Fruit fly (Drosophila melanogaster) whole organism, embryonic: ENCODE results near the gene CG32066.

Experiments
- Abd-B ChIP-seq: fragments of 200-800 bp; sonication (Bioruptor generic); optimal IDR thresholded peaks from 2 replicates; lab custom pipeline; 2018; ENCODE audit warnings: missing biosample characterization, mild to moderate bottlenecking, missing genetic modification characterization, moderate library complexity
- Adf1 ChIP-seq: fragments of 200-800 bp; sonication (Bioruptor generic); IDR thresholded peaks from 2 replicates; pipeline ENCODE4 v1.3.6; 2022; ENCODE audit warnings: missing biosample characterization, missing genetic modification characterization
- Blimp-1 ChIP-seq: fragments of 200-800 bp; sonication (Bioruptor generic); optimal IDR thresholded peaks from 3 replicates; lab custom pipeline; 2018; ENCODE audit warnings: missing biosample characterization, missing genetic modification characterization, mild to moderate bottlenecking, moderate library complexity, missing genetic modification reagents
- BtbVII ChIP-seq: fragments of 200-800 bp; sonication (Bioruptor generic); optimal IDR thresholded peaks from 3 replicates; lab custom pipeline; 2017; ENCODE audit warnings: missing biosample characterization, mild to moderate bottlenecking, missing genetic modification characterization
- CG11504 ChIP-seq: fragments of 200-800 bp; sonication (Bioruptor generic); optimal IDR thresholded peaks from 3 replicates; lab custom pipeline; 2019; ENCODE audit warnings: missing biosample characterization, mild to moderate bottlenecking, missing genetic modification characterization, moderate library complexity
- CG12769 ChIP-seq: fragments of 200-800 bp; sonication (Bioruptor generic); optimal IDR thresholded peaks from 2 replicates; lab custom pipeline; 2019; ENCODE audit warnings: missing biosample characterization, mild to moderate bottlenecking, missing genetic modification characterization, moderate library complexity
- CG14667 ChIP-seq: fragments of 200-800 bp; sonication (Bioruptor generic); IDR thresholded peaks from 2 replicates; pipeline ENCODE4 v1.3.6; 2022; ENCODE audit warnings: missing biosample characterization, missing genetic modification characterization
- CG17802 ChIP-seq: fragments of 200-800 bp; sonication (Bioruptor generic); optimal IDR thresholded peaks from 2 replicates; lab custom pipeline; 2018; ENCODE audit warnings: missing biosample characterization, mild to moderate bottlenecking, missing genetic modification characterization, moderate library complexity
- CG18262 ChIP-seq: fragments of 200-800 bp; optimal IDR thresholded peaks from 3 replicates; lab custom pipeline; 2019; ENCODE audit warnings: missing biosample characterization, mild to moderate bottlenecking, missing genetic modification characterization, moderate library complexity
- CG2120 ChIP-seq: fragments of 200-800 bp; sonication (Bioruptor generic); optimal IDR thresholded peaks from 3 replicates; lab custom pipeline; 2016; ENCODE audit warnings: missing biosample characterization, missing genetic modification characterization
- CG31224 ChIP-seq: fragments of 200-800 bp; sonication (Bioruptor generic); IDR thresholded peaks from 2 replicates; pipeline ENCODE4 v1.3.6; 2022; ENCODE audit warnings: missing biosample characterization, missing genetic modification characterization
- CG31365 ChIP-seq: fragments of 200-800 bp; sonication (Bioruptor generic); optimal IDR thresholded peaks from 2 replicates; lab custom pipeline; 2018; ENCODE audit warnings: missing biosample characterization, mild to moderate bottlenecking, missing genetic modification characterization
- CG32532 ChIP-seq: fragments of 200-800 bp; sonication (Bioruptor generic); IDR thresholded peaks from 2 replicates; pipeline ENCODE4 v1.3.6; 2022; ENCODE audit warnings: missing biosample characterization, missing genetic modification characterization
- CG33557 ChIP-seq: fragments of 200-800 bp; sonication (Bioruptor generic); optimal IDR thresholded peaks from 2 replicates; lab custom pipeline; 2019; ENCODE audit warnings: missing biosample characterization, mild to moderate bottlenecking, missing genetic modification characterization, moderate library complexity
- CG34224 ChIP-seq: fragments of 200-800 bp; sonication (Bioruptor generic); IDR thresholded peaks from 3 replicates; pipeline ENCODE4 v1.3.6; 2022; ENCODE audit warnings: missing biosample characterization, missing genetic modification characterization; ENCODE audit not compliant: partially characterized antibody
- CG43689 ChIP-seq: fragments of 200-800 bp; sonication (Bioruptor generic); IDR thresholded peaks from 2 replicates; pipeline ENCODE4 v1.3.6; 2022; ENCODE audit warnings: missing biosample characterization, missing genetic modification characterization
- CG6175 ChIP-seq: fragments of 200-800 bp; sonication (Bioruptor generic); IDR thresholded peaks from 3 replicates; pipeline ENCODE4 v1.3.6; 2022; ENCODE audit warnings: missing biosample characterization, missing genetic modification characterization
- CG6765 ChIP-seq: fragments of 200-800 bp; sonication (Bioruptor generic); optimal IDR thresholded peaks from 3 replicates; lab custom pipeline; 2017; ENCODE audit warnings: missing biosample characterization, mild to moderate bottlenecking, missing genetic modification characterization
- CG8924 ChIP-seq: fragments of 200-800 bp; optimal IDR thresholded peaks from 3 replicates; lab custom pipeline; 2019; ENCODE audit warnings: missing biosample characterization, mild to moderate bottlenecking, missing genetic modification characterization, moderate library complexity
- CG9215 ChIP-seq: fragments of 200-800 bp; sonication (Bioruptor generic); IDR thresholded peaks from 2 replicates; pipeline ENCODE4 v1.3.6; 2022; ENCODE audit warnings: missing biosample characterization, missing genetic modification characterization
- CG9727 ChIP-seq: fragments of 200-800 bp; sonication (Bioruptor generic); optimal IDR thresholded peaks from 3 replicates; lab custom pipeline; 2017; ENCODE audit warnings: missing biosample characterization, mild to moderate bottlenecking, missing genetic modification characterization
- CHES-1-like ChIP-seq: fragments of 200-800 bp; sonication (Bioruptor generic); optimal IDR thresholded peaks from 2 replicates; lab custom pipeline; 2016; ENCODE audit warnings: missing biosample characterization, missing genetic modification characterization
- Drgx ChIP-seq: fragments of 200-800 bp; sonication (Bioruptor generic); IDR thresholded peaks from 2 replicates; pipeline ENCODE4 v1.3.6; 2022; ENCODE audit warnings: missing biosample characterization, missing genetic modification characterization
- HHEX ChIP-seq: fragments of 200-800 bp; sonication (Bioruptor generic); optimal IDR thresholded peaks from 3 replicates; lab custom pipeline; 2017; ENCODE audit warnings: missing biosample characterization, mild to moderate bottlenecking, missing genetic modification characterization, missing genetic modification reagents
- HLHmδ ChIP-seq: fragments of 200-800 bp; sonication (Bioruptor generic); optimal IDR thresholded peaks from 2 replicates; lab custom pipeline; 2018; ENCODE audit warnings: missing biosample characterization, mild to moderate bottlenecking, missing genetic modification characterization, moderate library complexity
- Hand ChIP-seq: fragments of 200-800 bp; sonication (Bioruptor generic); optimal IDR thresholded peaks from 2 replicates; lab custom pipeline; 2017; ENCODE audit warnings: mild to moderate bottlenecking, missing biosample characterization, missing genetic modification reagents, missing genetic modification characterization
- Hey ChIP-seq: fragments of 200-800 bp; sonication (Bioruptor generic); optimal IDR thresholded peaks from 3 replicates; lab custom pipeline; 2018; ENCODE audit warnings: missing biosample characterization, mild to moderate bottlenecking, missing genetic modification characterization
- Hmr ChIP-seq: fragments of 200-800 bp; sonication (Bioruptor generic); optimal IDR thresholded peaks from 3 replicates; lab custom pipeline; 2017; ENCODE audit warnings: mild to moderate bottlenecking, missing biosample characterization, missing genetic modification reagents, missing genetic modification characterization
- MBD-R2 ChIP-seq: fragments of 200-800 bp; sonication (Bioruptor generic); IDR thresholded peaks from 2 replicates; pipeline ENCODE4 v1.3.6; 2022; ENCODE audit warnings: missing biosample characterization, missing genetic modification characterization
- Med ChIP-seq: fragments of 200-800 bp; sonication (Bioruptor generic); peaks from one replicate; lab custom pipeline; 2016; ENCODE audit warnings: missing biosample characterization, missing genetic modification characterization, mild to moderate bottlenecking, inconsistent platforms, moderate library complexity
- NC2α ChIP-seq: fragments of 200-800 bp; sonication (Bioruptor generic); optimal IDR thresholded peaks from 2 replicates; lab custom pipeline; 2016; ENCODE audit warnings: missing biosample characterization, missing genetic modification characterization
- Oaz ChIP-seq: fragments of 200-800 bp; sonication (Bioruptor generic); IDR thresholded peaks from 2 replicates; pipeline ENCODE4 v1.3.6; 2022; ENCODE audit warnings: missing biosample characterization, missing genetic modification characterization
- Ptx1 ChIP-seq: fragments of 200-800 bp; sonication (Bioruptor generic); IDR thresholded peaks from 2 replicates; pipeline ENCODE4 v1.3.6; 2022; ENCODE audit warnings: missing biosample characterization, missing genetic modification characterization
- Scr ChIP-seq: fragments of 200-800 bp; sonication (Bioruptor generic); IDR thresholded peaks from 2 replicates; pipeline ENCODE4 v1.3.6; 2022; ENCODE audit warnings: missing biosample characterization, missing genetic modification characterization; ENCODE audit not compliant: partially characterized antibody
- chinmo ChIP-seq: fragments of 200-800 bp; sonication (Bioruptor generic); IDR thresholded peaks from 4 replicates; pipeline ENCODE4 v1.3.6; 2022; ENCODE audit warnings: missing biosample characterization, missing genetic modification characterization; ENCODE audit not compliant: partially characterized antibody
- chm ChIP-seq: fragments of 200-800 bp; sonication (Bioruptor generic); IDR thresholded peaks from 2 replicates; pipeline ENCODE4 v1.3.6; 2022; ENCODE audit warnings: missing biosample characterization, missing genetic modification characterization
- ci ChIP-seq: fragments of 200-800 bp; sonication (Bioruptor generic); IDR thresholded peaks from 3 replicates; pipeline ENCODE4 v1.3.6; 2022; ENCODE audit warnings: missing biosample characterization, missing genetic modification characterization
- croc ChIP-seq: fragments of 200-800 bp; sonication (Bioruptor generic); conservative IDR thresholded peaks from 3 replicates; pipeline ENCODE4 v1.3.6; 2022; ENCODE audit warnings: missing biosample characterization, missing genetic modification characterization
- crol ChIP-seq: fragments of 200-800 bp; sonication (Bioruptor generic); IDR thresholded peaks from 2 replicates; pipeline ENCODE4 v1.3.6; 2022; ENCODE audit warnings: missing biosample characterization, missing genetic modification characterization
- crp ChIP-seq, 2 experiments: fragments of 200-800 bp; sonication (Bioruptor generic); optimal IDR thresholded peaks; 2 replicates in 1 of 2; 3 replicates in 1 of 2; lab custom pipeline; 2017; ENCODE audit warnings: missing biosample characterization in 2 of 2, missing genetic modification characterization in 2 of 2, mild to moderate bottlenecking in 1 of 2, moderate library complexity in 1 of 2
- eve ChIP-seq, 2 experiments: fragments of >200 bp; optimal IDR thresholded peaks; 2 replicates each; lab custom pipeline; 2017; ENCODE audit warnings: missing biosample characterization in 2 of 2, missing genetic modification characterization in 2 of 2
- grau ChIP-seq: fragments of 200-800 bp; optimal IDR thresholded peaks from 3 replicates; lab custom pipeline; 2019; ENCODE audit warnings: missing biosample characterization, mild to moderate bottlenecking, missing genetic modification characterization, moderate library complexity
- h ChIP-seq: fragments of >200 bp; optimal IDR thresholded peaks from 2 replicates; lab custom pipeline; 2017
- kah ChIP-seq: fragments of 200-800 bp; sonication (Bioruptor generic); optimal IDR thresholded peaks from 2 replicates; lab custom pipeline; 2018; ENCODE audit warnings: missing biosample characterization, mild to moderate bottlenecking, missing genetic modification characterization
- kni ChIP-seq: fragments of 200-800 bp; sonication (Bioruptor generic); optimal IDR thresholded peaks from 3 replicates; lab custom pipeline; 2017; ENCODE audit warnings: mild to moderate bottlenecking, missing biosample characterization, missing genetic modification reagents, missing genetic modification characterization
- luna ChIP-seq: fragments of 200-800 bp; sonication (Bioruptor generic); optimal IDR thresholded peaks from 2 replicates; lab custom pipeline; 2016; ENCODE audit warnings: missing biosample characterization, missing genetic modification characterization
- oc ChIP-seq: fragments of 200-800 bp; sonication (Bioruptor generic); optimal IDR thresholded peaks from 2 replicates; lab custom pipeline; 2018; ENCODE audit warnings: missing biosample characterization, mild to moderate bottlenecking, missing genetic modification characterization, moderate library complexity
- rib ChIP-seq: fragments of 200-800 bp; sonication (Bioruptor generic); IDR thresholded peaks from 2 replicates; pipeline ENCODE4 v1.3.6; 2022; ENCODE audit warnings: missing biosample characterization, missing genetic modification characterization
- run ChIP-seq: fragments of 200-800 bp; sonication (Bioruptor generic); optimal IDR thresholded peaks from 3 replicates; lab custom pipeline; 2018; ENCODE audit warnings: missing biosample characterization, mild to moderate bottlenecking, missing genetic modification characterization
- salm ChIP-seq: fragments of 200-800 bp; sonication (Bioruptor generic); optimal IDR thresholded peaks from 2 replicates; lab custom pipeline; 2018; ENCODE audit warnings: missing biosample characterization, mild to moderate bottlenecking, missing genetic modification characterization
- ttk ChIP-seq: fragments of 200-800 bp; sonication (Bioruptor generic); IDR thresholded peaks from 2 replicates; pipeline ENCODE4 v2.1.2; 2022; ENCODE audit warnings: missing biosample characterization, missing genetic modification characterization
- vnd ChIP-seq: fragments of 200-800 bp; sonication (Bioruptor generic); IDR thresholded peaks from 3 replicates; pipeline ENCODE4 v1.3.6; 2022; ENCODE audit warnings: missing biosample characterization, missing genetic modification characterization; ENCODE audit not compliant: partially characterized antibody

Gene CG32066

dm6 chr3L:10674145-10674547, 13.3 kb upstream of the CG32066 start (continued):
- no peak for TF ChIP-seq CG6175 (GFP tag; lab: Robert Waterston, UW)
- no peak for TF ChIP-seq CG9215 (GFP tag; lab: Robert Waterston, UW)
- TF ChIP-seq rib (GFP tag; lab: Robert Waterston, UW), result 0 out of 2 replicates have a peak, but pooled peaks have one; percentile 23
- no peak for TF ChIP-seq Ptx1 (GFP tag; lab: Robert Waterston, UW)
- TF ChIP-seq kah (GFP tag; lab: Kevin White, UChicago), result no peak
- TF ChIP-seq crp (GFP tag; optimal IDR thresholded peaks at IDR 0.05; lab: Kevin White, UChicago), result no peak
- peak; percentile 13 for TF ChIP-seq CG33557 (GFP tag; lab: Kevin White, UChicago)
- peak; percentile 68 for TF ChIP-seq oc
- TF ChIP-seq CG9727, result no peak
- TF ChIP-seq eve (GFP tag; optimal IDR thresholded peaks at IDR 0.05; lab: Kevin White, UChicago), result no peak
- no peak for TF ChIP-seq CG18262 (tag; lab: Kevin White, UChicago)
- no peak for TF ChIP-seq CG17802 (tag; lab: Kevin White, UChicago)
- peak; percentile 48; the same call in 1 of the 2 replicates for TF ChIP-seq CG32532 (GFP tag; lab: Robert Waterston, UW)
- 0 out of 2 replicates have a peak, but pooled peaks have one; percentile 12 for TF ChIP-seq Drgx
- TF ChIP-seq ttk (GFP tag; lab: Robert Waterston, UW), result no peak
- TF ChIP-seq Med (GFP tag; lab: Kevin White, UChicago), result peak; percentile 39
- 0 out of 4 replicates have a peak, but pooled peaks have one; percentile 65 for TF ChIP-seq chinmo (GFP tag; lab: Robert Waterston, UW)
- peak; percentile 27 for TF ChIP-seq salm (tag; lab: Kevin White, UChicago)
- no peak for TF ChIP-seq vnd (GFP tag; lab: Robert Waterston, UW)
- TF ChIP-seq h (lab: Kevin White, UChicago), result no peak
- 0 out of 2 replicates have a peak, but pooled peaks have one; percentile 13 for TF ChIP-seq Scr (GFP tag; lab: Robert Waterston, UW)
- no peak for TF ChIP-seq BtbVII (GFP tag; lab: Kevin White, UChicago)
- 0 out of 3 replicates have a peak, but pooled peaks have one; percentile 17 for TF ChIP-seq CG34224
- peak; percentile 58 for TF ChIP-seq CG12769 (tag; lab: Kevin White, UChicago)
- TF ChIP-seq CG14667 (GFP tag; lab: Robert Waterston, UW), result no peak
- TF ChIP-seq CHES-1-like, result no peak
- peak; percentile 47 for TF ChIP-seq grau
- TF ChIP-seq CG11504 (tag; lab: Kevin White, UChicago), result no peak
- TF ChIP-seq Blimp-1 (GFP tag; lab: Kevin White, UChicago), result no peak
- TF ChIP-seq HHEX (GFP tag; lab: Kevin White, UChicago), result peak; percentile 15
- TF ChIP-seq kni (GFP tag; lab: Kevin White, UChicago), result peak; percentile 50
- TF ChIP-seq croc (GFP tag; lab: Robert Waterston, UW), result no peak
- no peak for TF ChIP-seq CG31365
- TF ChIP-seq crol (GFP tag; lab: Robert Waterston, UW), result peak; percentile 70
- TF ChIP-seq Abd-B (GFP tag; lab: Kevin White, UChicago), result no peak
- TF ChIP-seq CG31224, result no peak
- no peak for TF ChIP-seq NC2α
- TF ChIP-seq CG43689, result no peak
- no peak for TF ChIP-seq CG2120 (GFP tag; lab: Kevin White, UChicago)
- peak; percentile 24 for TF ChIP-seq HLHmδ

dm6 chr3L:10672540-10672939, 11.7 kb upstream of the CG32066 start:
- TF ChIP-seq run (tag; lab: Kevin White, UChicago), result no peak
- TF ChIP-seq CG6765 (GFP tag; lab: Kevin White, UChicago), result no peak
- no peak for TF ChIP-seq MBD-R2 (GFP tag; lab: Robert Waterston, UW)
- peak; percentile 42; the same call in 1 of the 2 replicates for TF ChIP-seq Adf1 (GFP tag; lab: Robert Waterston, UW)
- no peak for TF ChIP-seq Oaz (GFP tag; lab: Robert Waterston, UW)
- TF ChIP-seq Hmr (GFP tag; lab: Kevin White, UChicago), result peak; percentile 19
- peak; percentile 39 for TF ChIP-seq Hey
- peak; percentile 15 for TF ChIP-seq Med (GFP tag; lab: Kevin White, UChicago)
- no peak for TF ChIP-seq Hand (GFP tag; lab: Kevin White, UChicago)
- TF ChIP-seq luna (GFP tag; lab: Kevin White, UChicago), result no peak
- no peak for TF ChIP-seq CG8924 (tag; lab: Kevin White, UChicago)
- 0 out of 3 replicates have a peak, but pooled peaks have one; percentile 30 for TF ChIP-seq ci (GFP tag; lab: Robert Waterston, UW)
- 0 out of 2 replicates have a peak, but pooled peaks have one; percentile 32 for TF ChIP-seq chm (GFP tag; lab: Robert Waterston, UW)
